Worm (Caenorhabditis elegans) whole organism, midembryonic: Measurements from ENCODE around the gene K02A6.2.

ENCODE experiments used
- cog-1 ChIP-seq: sonication (generic microtip); optimal IDR thresholded peaks from 2 replicates; lab custom pipeline; 2016; ENCODE audit warnings: missing genetic modification characterization, missing compliant biosample characterization
- flt-1 ChIP-seq: fragments of 200-800 bp; sonication (Bioruptor generic); IDR thresholded peaks from 2 replicates; pipeline ENCODE4 v1.3.6; 2022; ENCODE audit warnings: missing genetic modification characterization, missing compliant biosample characterization
- klf-2 ChIP-seq: fragments of 200-800 bp; sonication (Bioruptor generic); conservative IDR thresholded peaks from 2 replicates; pipeline ENCODE4 v1.3.6; 2022; ENCODE audit warnings: missing genetic modification reagents, missing genetic modification characterization, missing compliant biosample characterization
- tab-1 ChIP-seq: fragments of 200-800 bp; sonication (Bioruptor generic); IDR thresholded peaks from 2 replicates; pipeline ENCODE4 v1.3.6; 2022; ENCODE audit warnings: missing genetic modification characterization, missing compliant biosample characterization
- ztf-23 ChIP-seq: fragments of 200-800 bp; sonication (Bioruptor generic); IDR thresholded peaks from 2 replicates; pipeline ENCODE4 v1.3.6; 2022; ENCODE audit warnings: missing genetic modification reagents, missing genetic modification characterization, missing compliant biosample characterization
- ztf-29 ChIP-seq: fragments of 200-800 bp; sonication (Bioruptor generic); IDR thresholded peaks from 2 replicates; pipeline ENCODE4 v1.3.6; 2022; ENCODE audit warnings: missing genetic modification reagents, missing genetic modification characterization, missing compliant biosample characterization

ce11 chrX:8273496-8273895, 48.7 kb upstream of the K02A6.2 start:
- TF ChIP-seq cog-1 (no peak), ztf-29 (GFP tag; lab: Robert Waterston, UW) (no peak), tab-1 (GFP tag; lab: Robert Waterston, UW) (no peak), flt-1 (GFP tag; lab: Robert Waterston, UW) (no peak), klf-2 (GFP tag; lab: Robert Waterston, UW) (no peak), ztf-23 (GFP tag; lab: Robert Waterston, UW) (no peak)
